Worm (Caenorhabditis elegans) whole organism, mixed stage, embryonic: ENCODE data around the gene best-12.
A peak's percentile ranks its signal among the peaks of the same experiment; 100 is the strongest.

Experiments
- bed-3 ChIP-seq: fragments of 200-800 bp; sonication (Bioruptor generic); optimal IDR thresholded peaks from 3 replicates; lab custom pipeline; 2018; ENCODE audit warnings: mild to moderate bottlenecking, missing genetic modification characterization, moderate library complexity, missing compliant biosample characterization
- blmp-1 ChIP-seq: fragments of 150-350 bp; optimal IDR thresholded peaks from 2 replicates; lab custom pipeline; 2014; ENCODE audit warnings: missing biosample characterization, missing genetic modification characterization
- ceh-39 ChIP-seq: fragments of 150-350 bp; optimal IDR thresholded peaks from 2 replicates; lab custom pipeline; 2014; ENCODE audit warnings: missing biosample characterization, missing genetic modification characterization
- ceh-43 ChIP-seq: fragments of 200-800 bp; sonication (Bioruptor generic); optimal IDR thresholded peaks from 2 replicates; lab custom pipeline; 2018; ENCODE audit warnings: mild to moderate bottlenecking, missing genetic modification characterization, moderate library complexity, missing compliant biosample characterization
- ceh-83 ChIP-seq: fragments of 200-800 bp; sonication (Bioruptor generic); optimal IDR thresholded peaks from 2 replicates; lab custom pipeline; 2018; ENCODE audit warnings: mild to moderate bottlenecking, missing genetic modification characterization, missing compliant biosample characterization
- ces-1 ChIP-seq: fragments of 150-350 bp; optimal IDR thresholded peaks from 2 replicates; lab custom pipeline; 2014; ENCODE audit warnings: missing biosample characterization, missing genetic modification reagents, missing genetic modification characterization
- cnd-1 ChIP-seq: fragments of 200-800 bp; sonication (Bioruptor generic); optimal IDR thresholded peaks from 2 replicates; lab custom pipeline; 2018; ENCODE audit warnings: mild to moderate bottlenecking, missing genetic modification characterization, missing compliant biosample characterization
- drap-1 ChIP-seq: fragments of 200-800 bp; sonication (Bioruptor generic); optimal IDR thresholded peaks from 3 replicates; lab custom pipeline; 2018; ENCODE audit warnings: mild to moderate bottlenecking, missing genetic modification characterization, missing compliant biosample characterization
- elt-1 ChIP-seq: sonication (generic microtip); optimal IDR thresholded peaks from 2 replicates; lab custom pipeline; 2017; ENCODE audit warnings: missing genetic modification characterization, mild to moderate bottlenecking, missing compliant biosample characterization, antibody characterized with exemption, moderate library complexity, borderline replicate concordance; ENCODE audit not compliant: insufficient read depth
- flh-1 ChIP-seq: fragments of 200-800 bp; sonication (Bioruptor generic); optimal IDR thresholded peaks from 2 replicates; lab custom pipeline; 2018; ENCODE audit warnings: mild to moderate bottlenecking, missing genetic modification characterization, moderate library complexity, missing compliant biosample characterization
- ham-2 ChIP-seq: fragments of 200-800 bp; sonication (Bioruptor generic); optimal IDR thresholded peaks from 2 replicates; lab custom pipeline; 2018; ENCODE audit warnings: mild to moderate bottlenecking, missing genetic modification characterization, missing compliant biosample characterization
- hlh-1 ChIP-seq: fragments of 150-350 bp; optimal IDR thresholded peaks from 2 replicates; lab custom pipeline; 2014; ENCODE audit warnings: missing biosample characterization, missing genetic modification reagents, missing genetic modification characterization
- lin-13 ChIP-seq: fragments of 150-350 bp; optimal IDR thresholded peaks from 2 replicates; lab custom pipeline; 2014; ENCODE audit warnings: missing biosample characterization, missing genetic modification characterization
- lin-32 ChIP-seq: fragments of 200-800 bp; sonication (Bioruptor generic); optimal IDR thresholded peaks from 2 replicates; lab custom pipeline; 2018; ENCODE audit warnings: mild to moderate bottlenecking, missing genetic modification characterization, missing compliant biosample characterization
- mab-5 ChIP-seq: fragments of 150-350 bp; optimal IDR thresholded peaks from 2 replicates; lab custom pipeline; 2014; ENCODE audit warnings: missing biosample characterization, missing genetic modification characterization
- mep-1 ChIP-seq: fragments of 150-350 bp; optimal IDR thresholded peaks from 2 replicates; lab custom pipeline; 2017; ENCODE audit warnings: missing biosample characterization, missing genetic modification reagents, missing genetic modification characterization, inconsistent platforms
- mls-2 ChIP-seq: sonication (generic microtip); optimal IDR thresholded peaks from 2 replicates; lab custom pipeline; 2016; ENCODE audit warnings: mild to moderate bottlenecking, missing genetic modification characterization, moderate library complexity, missing compliant biosample characterization
- nhr-12 ChIP-seq: fragments of 150-350 bp; optimal IDR thresholded peaks from 2 replicates; lab custom pipeline; 2014; ENCODE audit warnings: missing biosample characterization, missing genetic modification characterization
- nhr-237 ChIP-seq: fragments of 150-350 bp; optimal IDR thresholded peaks from 2 replicates; lab custom pipeline; 2014; ENCODE audit warnings: missing biosample characterization, missing genetic modification characterization
- nhr-28 ChIP-seq: fragments of 150-350 bp; optimal IDR thresholded peaks from 2 replicates; lab custom pipeline; 2014; ENCODE audit warnings: missing biosample characterization, missing genetic modification characterization
- nhr-76 ChIP-seq: sonication (generic microtip); optimal IDR thresholded peaks from 2 replicates; lab custom pipeline; 2017; ENCODE audit warnings: missing biosample characterization, missing genetic modification characterization
- pha-4 ChIP-seq: fragments of 150-350 bp; optimal IDR thresholded peaks from 2 replicates; lab custom pipeline; 2018; ENCODE audit warnings: missing biosample characterization, missing genetic modification reagents, missing genetic modification characterization
- sem-2 ChIP-seq: fragments of 200-800 bp; sonication (Bioruptor generic); optimal IDR thresholded peaks from 2 replicates; lab custom pipeline; 2018; ENCODE audit warnings: mild to moderate bottlenecking, missing genetic modification characterization, missing compliant biosample characterization
- sptf-1 ChIP-seq: sonication (generic microtip); optimal IDR thresholded peaks from 2 replicates; lab custom pipeline; 2017; ENCODE audit warnings: mild to moderate bottlenecking, missing genetic modification characterization, moderate library complexity, missing compliant biosample characterization
- tbx-8 ChIP-seq: fragments of 200-800 bp; sonication (Bioruptor generic); optimal IDR thresholded peaks from 2 replicates; lab custom pipeline; 2018; ENCODE audit warnings: mild to moderate bottlenecking, missing genetic modification characterization, moderate library complexity, missing compliant biosample characterization
- unc-120 ChIP-seq: sonication (generic microtip); optimal IDR thresholded peaks from 2 replicates; lab custom pipeline; 2017; ENCODE audit warnings: missing genetic modification characterization, missing compliant biosample characterization; ENCODE audit not compliant: poor library complexity, severe bottlenecking
- unc-39 ChIP-seq: fragments of 150-350 bp; optimal IDR thresholded peaks from 2 replicates; lab custom pipeline; 2014; ENCODE audit warnings: missing biosample characterization, missing genetic modification characterization
- zip-8 ChIP-seq: fragments of 150-350 bp; optimal IDR thresholded peaks from 2 replicates; lab custom pipeline; 2014; ENCODE audit warnings: missing biosample characterization, missing genetic modification characterization

best-12 gene

ce11 chrV:16080678-16081077, 31.4 kb downstream of the best-12 start:
- no peak for TF ChIP-seq lin-13 (tag; lab: Kevin White, UChicago)
- no peak for TF ChIP-seq nhr-12
- TF ChIP-seq sem-2 = no peak

- no peak for TF ChIP-seq unc-39 (tag; lab: Kevin White, UChicago)
- TF ChIP-seq flh-1 = no peak
- no peak for TF ChIP-seq sptf-1 (tag; lab: Kevin White, UChicago)
- TF ChIP-seq bed-3 (GFP tag; lab: Kevin White, UChicago) = no peak
- TF ChIP-seq, all 35 proteins: peak for 0
Measured at ce11 chrV:16090685-16091084, 41.4 kb downstream of the best-12 start, which contains the start of gene F22B8.3. Gene F22B8.3 (plus strand): TSS chrV:16090985.

ce11 chrV:16094284-16094683, 45.0 kb downstream of the best-12 start, which contains the start of gene F22B8.7:
Gene F22B8.7 (plus strand): TSS chrV:16094584.
- no peak for TF ChIP-seq ceh-39 (tag; lab: Kevin White, UChicago)
- TF ChIP-seq mab-5 = no peak
- TF ChIP-seq elt-1 = no peak
- no peak for TF ChIP-seq cnd-1
- no peak for TF ChIP-seq blmp-1 (tag; lab: Kevin White, UChicago)
- TF ChIP-seq nhr-237 (tag; lab: Kevin White, UChicago) = no peak
- TF ChIP-seq unc-120 = no peak
- no peak for TF ChIP-seq bed-3 (GFP tag; lab: Kevin White, UChicago)
- no peak for TF ChIP-seq nhr-28 (tag; lab: Kevin White, UChicago)
- no peak for TF ChIP-seq mls-2 (tag; lab: Kevin White, UChicago)
- no peak for TF ChIP-seq nhr-76 (tag; lab: Kevin White, UChicago)
- TF ChIP-seq drap-1 (GFP tag; lab: Kevin White, UChicago) = no peak
- TF ChIP-seq sptf-1 (tag; lab: Kevin White, UChicago) = no peak
- no peak for TF ChIP-seq pha-4
- no peak for TF ChIP-seq zip-8 (tag; lab: Kevin White, UChicago)
- TF ChIP-seq lin-32 (GFP tag; lab: Kevin White, UChicago) = no peak
- TF ChIP-seq sem-2 = no peak
- no peak for TF ChIP-seq ceh-43 (GFP tag; lab: Kevin White, UChicago)
- no peak for TF ChIP-seq ces-1 (GFP tag; lab: Kevin White, UChicago)

ce11 chrV:16094862-16095261, 45.6 kb downstream of the best-12 start:
- TF ChIP-seq ceh-83 (no peak), unc-120 (no peak), zip-8 (tag; lab: Kevin White, UChicago) (peak; percentile 5), bed-3 (GFP tag; lab: Kevin White, UChicago) (no peak), nhr-12 (no peak), ceh-39 (tag; lab: Kevin White, UChicago) (no peak), unc-39 (tag; lab: Kevin White, UChicago) (no peak), cnd-1 (peak; percentile 64), lin-32 (GFP tag; lab: Kevin White, UChicago) (no peak), elt-1 (no peak), mls-2 (tag; lab: Kevin White, UChicago) (no peak), hlh-1 (tag; lab: Kevin White, UChicago) (no peak), ham-2 (GFP tag; lab: Kevin White, UChicago) (no peak), ces-1 (GFP tag; lab: Kevin White, UChicago) (no peak), mab-5 (no peak), drap-1 (GFP tag; lab: Kevin White, UChicago) (no peak), sem-2 (no peak)

ce11 chrV:16099441-16099840, 50.2 kb downstream of the best-12 start, which contains the start of gene str-7:
Gene str-7 (minus strand): TSS chrV:16099541.
- TF ChIP-seq sptf-1 (tag; lab: Kevin White, UChicago) (no peak), flh-1 (no peak)
- TF ChIP-seq, all 35 proteins: peak for 0

- TF ChIP-seq nhr-76 (tag; lab: Kevin White, UChicago) (no peak), unc-120 (no peak), nhr-28 (tag; lab: Kevin White, UChicago) (no peak), pha-4 (no peak), nhr-12 (no peak), nhr-237 (tag; lab: Kevin White, UChicago) (no peak), tbx-8 (GFP tag; lab: Kevin White, UChicago) (no peak), mep-1 (tag; lab: Kevin White, UChicago) (no peak), flh-1 (no peak)
Measured at ce11 chrV:16100103-16100730, 50.9 kb downstream of the best-12 start, which contains the start of gene cth-1. Gene cth-1 (plus strand): TSS chrV:16100680.
